Worm (Caenorhabditis elegans) whole organism, L3 larva: ENCODE measurements around the gene F47B7.4.

Experiments used
- ama-1 ChIP-seq: fragments of 150-350 bp; optimal IDR thresholded peaks from 2 replicates; lab custom pipeline; 2018
- ceh-28 ChIP-seq: fragments of 150-350 bp; optimal IDR thresholded peaks from 2 replicates; lab custom pipeline; 2014; ENCODE audit warnings: missing biosample characterization, missing genetic modification reagents, missing genetic modification characterization
- fkh-10 ChIP-seq: sonication (generic microtip); optimal IDR thresholded peaks from 2 replicates; lab custom pipeline; 2017; ENCODE audit warnings: missing biosample characterization, missing genetic modification reagents, missing genetic modification characterization
- nhr-23 ChIP-seq: fragments of 150-350 bp; optimal IDR thresholded peaks from 2 replicates; lab custom pipeline; 2014; ENCODE audit warnings: missing biosample characterization, missing genetic modification reagents, missing genetic modification characterization
- nhr-76 ChIP-seq: fragments of 150-350 bp; sonication (generic microtip); optimal IDR thresholded peaks from 5 replicates; lab custom pipeline; 2014; ENCODE audit warnings: missing biosample characterization, missing genetic modification characterization
- skn-1 ChIP-seq: fragments of 150-350 bp; optimal IDR thresholded peaks from 2 replicates; lab custom pipeline; 2014; ENCODE audit warnings: missing biosample characterization, missing genetic modification characterization
- unc-62 ChIP-seq: fragments of 150-350 bp; sonication (generic microtip); optimal IDR thresholded peaks from 4 replicates; lab custom pipeline; 2014; ENCODE audit warnings: missing biosample characterization, missing genetic modification reagents, missing genetic modification characterization
- zag-1 ChIP-seq: fragments of 150-350 bp; optimal IDR thresholded peaks from 2 replicates; lab custom pipeline; 2014; ENCODE audit warnings: missing biosample characterization, missing genetic modification characterization

DNA sequence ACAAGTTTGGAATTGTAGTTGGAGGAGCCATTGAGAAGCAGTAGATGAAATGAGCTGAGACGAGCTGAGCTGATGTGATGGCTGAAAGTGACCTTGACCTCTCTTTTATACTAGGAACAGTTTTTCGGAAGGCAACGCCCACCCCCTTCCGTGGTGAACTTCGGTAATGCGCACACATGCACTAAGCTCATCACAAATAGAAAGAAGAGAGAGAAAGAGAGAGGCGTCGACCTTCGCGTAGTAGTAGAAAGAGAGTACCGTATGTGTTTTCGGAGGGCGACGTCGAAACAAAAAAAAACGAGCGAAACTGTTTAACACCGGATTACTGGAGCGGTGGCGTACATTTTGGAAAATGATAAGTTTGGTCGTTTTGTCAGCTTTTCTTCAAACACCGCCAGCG, 14.6 kb upstream of the F47B7.4 start, which contains the start of gene marg-1:
- TF ChIP-seq ceh-28 (tag; lab: Kevin White, UChicago) (no peak), skn-1 (no peak), ama-1 (lab: Kevin White, UChicago) (no peak), nhr-76 (no peak), zag-1 (no peak), fkh-10 (GFP tag; lab: Kevin White, UChicago) (no peak), unc-62 (GFP tag; lab: Kevin White, UChicago) (no peak), nhr-23 (no peak)
